Worm (Caenorhabditis elegans): ENCODE results near the gene srg-58.

srg-58 gene

ce11 chrV:2718688-2719185 is 40.6 kb downstream of the srg-58 start, which contains the start of gene srt-29:
TSS of gene srt-29 (minus strand) at chrV:2719135.
- TF ChIP-seq hlh-4 (tag; optimal IDR thresholded peaks at IDR 0.05), result no peak
- TF ChIP-seq grh-1 (GFP tag; IDR thresholded peaks at IDR 0.05), result no peak
- no peak for TF ChIP-seq snu-23 (GFP tag; optimal IDR thresholded peaks at IDR 0.05)
- no peak for TF ChIP-seq nhr-28 (tag; optimal IDR thresholded peaks at IDR 0.05)
- TF ChIP-seq aly-2 (tag; optimal IDR thresholded peaks at IDR 0.05), result no peak
- no peak for TF ChIP-seq xbp-1 (tag; optimal IDR thresholded peaks at IDR 0.05)

ce11 chrV:2716933-2717332 is 42.4 kb downstream of the srg-58 start:
- TF ChIP-seq swsn-7 (tag; optimal IDR thresholded peaks at IDR 0.05) (no peak), fos-1 (tag; optimal IDR thresholded peaks at IDR 0.05) (no peak), ceh-63 (GFP tag; optimal IDR thresholded peaks at IDR 0.05) (no peak), ceh-90 (tag; optimal IDR thresholded peaks at IDR 0.05) (no peak), ztf-11 (tag; optimal IDR thresholded peaks at IDR 0.05) (no peak), ceh-88 (GFP tag; IDR thresholded peaks at IDR 0.05) (no peak), rnt-1 (tag; optimal IDR thresholded peaks at IDR 0.05) (no peak), snpc-4 (tag; optimal IDR thresholded peaks at IDR 0.05) (no peak), tlp-1 (tag; optimal IDR thresholded peaks at IDR 0.05) (no peak), C16A3.4 (tag; optimal IDR thresholded peaks at IDR 0.05) (no peak), C04F5.9 (tag; optimal IDR thresholded peaks at IDR 0.05) (no peak), elt-2 (tag; optimal IDR thresholded peaks at IDR 0.05) (no peak), fkh-10 (GFP tag; optimal IDR thresholded peaks at IDR 0.05) (no peak), nhr-237 (tag; optimal IDR thresholded peaks at IDR 0.05) (no peak), nhr-90 (tag; optimal IDR thresholded peaks at IDR 0.05; ENCODE audit: poor library complexity) (no peak), unc-86 (tag; optimal IDR thresholded peaks at IDR 0.05) (no peak)

ce11 chrV:2713532-2713931 is 45.8 kb downstream of the srg-58 start, which contains the start of gene srt-28:
TSS of gene srt-28 (minus strand) at chrV:2713632.
- no peak for TF ChIP-seq unc-86 (tag; optimal IDR thresholded peaks at IDR 0.05)
- TF ChIP-seq pax-3 (tag; optimal IDR thresholded peaks at IDR 0.05), result peak; percentile 18

ce11 chrV:2711429-2711828 is 47.9 kb downstream of the srg-58 start, which contains the start of gene C24B9.3:
TSS of gene C24B9.3 (minus strand) at chrV:2711599.
- peak; percentile 63 for TF ChIP-seq elt-2 (tag; optimal IDR thresholded peaks at IDR 0.05)
- TF ChIP-seq fkh-8 (tag; optimal IDR thresholded peaks at IDR 0.05), result no peak
- peak in 1 of 2 experiments; percentile 11 for TF ChIP-seq lin-35 (GFP tag; optimal IDR thresholded peaks at IDR 0.05)

ce11 chrV:2710192-2710591 is 49.2 kb downstream of the srg-58 start:
- TF ChIP-seq egl-27 (tag; optimal IDR thresholded peaks at IDR 0.05) (no peak), vab-15 (tag; optimal IDR thresholded peaks at IDR 0.05) (no peak), dpl-1 (GFP tag; optimal IDR thresholded peaks at IDR 0.05) (no peak), jun-1 (tag; optimal IDR thresholded peaks at IDR 0.05) (no peak), lin-15B (tag; optimal IDR thresholded peaks at IDR 0.05) (no peak), egl-13 (tag; optimal IDR thresholded peaks at IDR 0.05) (no peak), mab-9 (GFP tag; IDR thresholded peaks at IDR 0.05) (no peak), lsy-2 (tag; optimal IDR thresholded peaks at IDR 0.05) (no peak), unc-98 (GFP tag; IDR thresholded peaks at IDR 0.05) (no peak), lin-13 (GFP tag; optimal IDR thresholded peaks at IDR 0.05) (no peak), grh-1 (GFP tag; IDR thresholded peaks at IDR 0.05) (no peak), irx-1 (tag; optimal IDR thresholded peaks at IDR 0.05) (no peak), blmp-1 (tag; optimal IDR thresholded peaks at IDR 0.05) (no peak), C04F5.9 (tag; optimal IDR thresholded peaks at IDR 0.05) (no peak), nhr-237 (tag; optimal IDR thresholded peaks at IDR 0.05) (no peak), tbx-2 (tag; optimal IDR thresholded peaks at IDR 0.05) (no peak), nhr-77 (tag; optimal IDR thresholded peaks at IDR 0.05) (no peak), xbp-1 (tag; optimal IDR thresholded peaks at IDR 0.05) (no peak)

Data from whole organism, L1 larva.